3 fruit fly cellular contexts compared by ENCODE assay signal in the genomic region with DNA sequence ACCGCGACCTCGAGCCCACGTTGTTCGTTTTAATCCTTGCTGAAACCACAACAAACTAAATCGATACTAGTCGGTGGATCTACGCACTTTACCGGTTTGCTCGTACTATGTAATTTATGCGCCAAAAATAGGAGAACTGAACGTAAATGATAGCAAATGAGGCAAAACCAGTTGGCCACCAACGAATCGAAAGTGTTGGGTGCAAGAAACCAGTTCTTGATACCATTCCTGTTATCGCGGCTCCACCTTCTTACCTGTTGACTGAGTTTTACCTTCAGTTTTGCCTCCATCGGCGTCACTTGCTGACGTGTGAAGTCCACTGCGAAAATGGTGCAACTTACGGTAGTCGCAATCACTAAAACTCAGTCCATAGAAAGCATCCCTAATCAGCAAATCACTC.
TF ChIP-seq lines count a peak whose summit lies in the region.

No protein-coding gene starts in this region.

- TF ChIP-seq CTCF in whole organism, embryonic (GFP tag; optimal IDR thresholded peaks at IDR 0.05; lab: Kevin White, UChicago): no peak

TF ChIP-seq in whole organism, embryonic, 481 proteins besides CTCF, POLR2A, EP300 and RAD21:
- no peak for TF ChIP-seq wdn (GFP tag; IDR thresholded peaks at IDR 0.05; lab: Robert Waterston, UW)
- no peak for TF ChIP-seq ab (GFP tag; optimal IDR thresholded peaks at IDR 0.05; lab: Kevin White, UChicago)
- peak; percentile 47 for TF ChIP-seq CG12769 (tag; optimal IDR thresholded peaks at IDR 0.05; lab: Kevin White, UChicago)
- no peak for TF ChIP-seq cg (GFP tag; optimal IDR thresholded peaks at IDR 0.05; lab: Kevin White, UChicago)
- TF ChIP-seq Nf-YA (GFP tag; IDR thresholded peaks at IDR 0.05; lab: Robert Waterston, UW): no peak
- no peak for TF ChIP-seq ase (GFP tag; IDR thresholded peaks at IDR 0.05; lab: Robert Waterston, UW)
- peak; percentile 41 for TF ChIP-seq Med (GFP tag; lab: Kevin White, UChicago)
- no peak for TF ChIP-seq CG2889 (GFP tag; IDR thresholded peaks at IDR 0.05; lab: Robert Waterston, UW)
- TF ChIP-seq CG6654 (GFP tag; optimal IDR thresholded peaks at IDR 0.05; lab: Kevin White, UChicago): no peak
- TF ChIP-seq Blimp-1 (GFP tag; optimal IDR thresholded peaks at IDR 0.05; lab: Kevin White, UChicago): peak; percentile 77
- peak; percentile 40; the same call in 1 of the 2 replicates for TF ChIP-seq onecut (GFP tag; IDR thresholded peaks at IDR 0.05; lab: Robert Waterston, UW)

TF ChIP-seq in whole organism, prepupa, 60 proteins besides CTCF, POLR2A, EP300 and RAD21:
- TF ChIP-seq Eip78C (GFP tag; lab: Kevin White, UChicago) (peak; percentile 14), CG10631 (GFP tag; optimal IDR thresholded peaks at IDR 0.05; lab: Kevin White, UChicago) (no peak), CG11762 (GFP tag; optimal IDR thresholded peaks at IDR 0.05; lab: Kevin White, UChicago; ENCODE audit: insufficient read depth) (no peak), Sox102F (GFP tag; optimal IDR thresholded peaks at IDR 0.05; lab: Kevin White, UChicago) (no peak), Hr39 (GFP tag; optimal IDR thresholded peaks at IDR 0.05; lab: Kevin White, UChicago) (no peak), dsx (GFP tag; optimal IDR thresholded peaks at IDR 0.05; lab: Kevin White, UChicago; ENCODE audit: poor library complexity, severe bottlenecking) (peak; percentile 49), salr (GFP tag; optimal IDR thresholded peaks at IDR 0.05; lab: Kevin White, UChicago) (no peak), CG6163 (GFP tag; IDR thresholded peaks at IDR 0.05; lab: Robert Waterston, UW) (no peak), Blimp-1 (GFP tag; optimal IDR thresholded peaks at IDR 0.05; lab: Kevin White, UChicago) (peak; percentile 76), net (GFP tag; optimal IDR thresholded peaks at IDR 0.05; lab: Kevin White, UChicago) (no peak), CG9139 (GFP tag; optimal IDR thresholded peaks at IDR 0.05; lab: Kevin White, UChicago) (no peak)

TF ChIP-seq in whole organism, pupa, 21 proteins besides CTCF, POLR2A, EP300 and RAD21:
- no peak for TF ChIP-seq rn (GFP tag; IDR thresholded peaks at IDR 0.05; lab: Robert Waterston, UW)
- TF ChIP-seq EcR (GFP tag; optimal IDR thresholded peaks at IDR 0.05; lab: Kevin White, UChicago): peak; percentile 50
- TF ChIP-seq CG14655 (GFP tag; optimal IDR thresholded peaks at IDR 0.05; lab: Kevin White, UChicago): no peak
- TF ChIP-seq CG12605 (GFP tag; IDR thresholded peaks at IDR 0.05; lab: Robert Waterston, UW): no peak
- no peak for TF ChIP-seq CG15710 (tag; optimal IDR thresholded peaks at IDR 0.05; lab: Kevin White, UChicago)
- TF ChIP-seq Ets98B (GFP tag; IDR thresholded peaks at IDR 0.05; lab: Robert Waterston, UW): no peak

Comparison
In these comparisons a context has a peak if more than half of its experiments do, and no peak if none do; other contexts are left out.
1. Of the 7 proteins assayed by ChIP-seq in both whole organism, embryonic and whole organism, prepupa: peak only in whole organism, embryonic: none; only in whole organism, prepupa: none; in both: Blimp-1; in neither: 6.